Worm (Caenorhabditis elegans) whole organism, young adult: ENCODE data around the gene bgnt-1.2.

ENCODE experiments used
- F22D6.2 ChIP-seq: sonication (generic microtip); optimal IDR thresholded peaks from 2 replicates; lab custom pipeline; 2016; ENCODE audit warnings: mild to moderate bottlenecking, missing genetic modification characterization, missing compliant biosample characterization
- F49E8.2 ChIP-seq: sonication (generic microtip); optimal IDR thresholded peaks from 3 replicates; lab custom pipeline; 2017; ENCODE audit warnings: missing genetic modification characterization, mild to moderate bottlenecking, missing compliant biosample characterization, antibody characterized with exemption, moderate library complexity; ENCODE audit not compliant: insufficient read depth
- K12H6.12 ChIP-seq: fragments of 200-800 bp; sonication (Bioruptor generic); optimal IDR thresholded peaks from 2 replicates; lab custom pipeline; 2018; ENCODE audit warnings: mild to moderate bottlenecking, missing genetic modification characterization, missing compliant biosample characterization
- T26A5.8 ChIP-seq: sonication (generic microtip); optimal IDR thresholded peaks from 2 replicates; lab custom pipeline; 2016; ENCODE audit warnings: missing genetic modification characterization, missing compliant biosample characterization
- atf-7 ChIP-seq: sonication (generic microtip); optimal IDR thresholded peaks from 2 replicates; lab custom pipeline; 2017; ENCODE audit warnings: mild to moderate bottlenecking, missing genetic modification characterization, missing compliant biosample characterization
- attf-3 ChIP-seq: fragments of 200-800 bp; sonication (Bioruptor generic); conservative IDR thresholded peaks from 2 replicates; pipeline ENCODE4 v1.3.6; 2022; ENCODE audit warnings: missing genetic modification reagents, missing genetic modification characterization, missing compliant biosample characterization
- attf-5 ChIP-seq: fragments of 200-800 bp; sonication (Bioruptor generic); optimal IDR thresholded peaks from 2 replicates; lab custom pipeline; 2018; ENCODE audit warnings: mild to moderate bottlenecking, missing genetic modification characterization, missing compliant biosample characterization
- attf-6 ChIP-seq: fragments of 200-800 bp; sonication (Bioruptor generic); IDR thresholded peaks from 2 replicates; pipeline ENCODE4 v1.3.6; 2022; ENCODE audit warnings: missing genetic modification reagents, missing genetic modification characterization, missing compliant biosample characterization
- ceh-100 ChIP-seq: fragments of 200-800 bp; sonication (Bioruptor generic); IDR thresholded peaks from 2 replicates; pipeline ENCODE4 v1.3.6; 2022; ENCODE audit warnings: missing genetic modification reagents, missing genetic modification characterization, missing compliant biosample characterization
- chd-7 ChIP-seq: sonication (generic microtip); optimal IDR thresholded peaks from 2 replicates; lab custom pipeline; 2016; ENCODE audit warnings: mild to moderate bottlenecking, missing genetic modification characterization, moderate library complexity, missing compliant biosample characterization
- efl-1 ChIP-seq: fragments of 150-350 bp; optimal IDR thresholded peaks from 2 replicates; lab custom pipeline; 2014; ENCODE audit warnings: missing biosample characterization, missing genetic modification reagents, missing genetic modification characterization
- egl-18 ChIP-seq: fragments of 200-800 bp; sonication (Bioruptor generic); IDR thresholded peaks from 2 replicates; pipeline ENCODE4 v1.3.6; 2022; ENCODE audit warnings: missing genetic modification reagents, missing genetic modification characterization, missing compliant biosample characterization
- let-526 ChIP-seq: fragments of 200-800 bp; sonication (Bioruptor generic); IDR thresholded peaks from 2 replicates; pipeline ENCODE4 v1.3.6; 2022; ENCODE audit warnings: missing genetic modification reagents, missing genetic modification characterization, missing compliant biosample characterization
- lin-54 ChIP-seq: fragments of 200-800 bp; sonication (Bioruptor generic); optimal IDR thresholded peaks from 2 replicates; lab custom pipeline; 2018; ENCODE audit warnings: mild to moderate bottlenecking, missing genetic modification characterization, missing compliant biosample characterization
- lir-1 ChIP-seq: fragments of 200-800 bp; sonication (Bioruptor generic); conservative IDR thresholded peaks from 2 replicates; pipeline ENCODE4 v1.3.6; 2022; ENCODE audit warnings: missing genetic modification reagents, missing genetic modification characterization, missing compliant biosample characterization
- lsy-27 ChIP-seq: sonication (generic microtip); optimal IDR thresholded peaks from 2 replicates; lab custom pipeline; 2017; ENCODE audit warnings: missing genetic modification characterization, mild to moderate bottlenecking, missing compliant biosample characterization, antibody characterized with exemption, missing genotype, borderline replicate concordance; ENCODE audit not compliant: insufficient read depth
- madf-6 ChIP-seq: fragments of 200-800 bp; sonication (Bioruptor generic); IDR thresholded peaks from 2 replicates; pipeline ENCODE4 v1.3.6; 2022; ENCODE audit warnings: missing genetic modification reagents, missing genetic modification characterization, missing compliant biosample characterization
- mes-4 ChIP-seq: sonication (generic microtip); optimal IDR thresholded peaks from 2 replicates; lab custom pipeline; 2016; ENCODE audit warnings: missing genotype, missing genetic modification characterization, missing compliant biosample characterization
- mxl-1 ChIP-seq: sonication (generic microtip); optimal IDR thresholded peaks from 2 replicates; lab custom pipeline; 2016; ENCODE audit warnings: missing genetic modification characterization, missing compliant biosample characterization
- nfya-1 ChIP-seq: sonication (generic microtip); optimal IDR thresholded peaks from 2 replicates; lab custom pipeline; 2017; ENCODE audit warnings: antibody characterized with exemption, missing compliant biosample characterization, missing genetic modification characterization, borderline replicate concordance; ENCODE audit not compliant: insufficient read depth
- nhr-120 ChIP-seq: fragments of 200-800 bp; sonication (Bioruptor generic); IDR thresholded peaks from 2 replicates; pipeline ENCODE4 v1.3.6; 2022; ENCODE audit warnings: missing genetic modification characterization, missing compliant biosample characterization
- nhr-80 ChIP-seq: sonication (generic microtip); optimal IDR thresholded peaks from 2 replicates; lab custom pipeline; 2016; ENCODE audit warnings: missing genetic modification characterization, missing compliant biosample characterization
- rcor-1 ChIP-seq: fragments of 200-800 bp; sonication (Bioruptor generic); IDR thresholded peaks from 2 replicates; pipeline ENCODE4 v1.3.6; 2022; ENCODE audit warnings: missing genetic modification reagents, missing genetic modification characterization, missing compliant biosample characterization
- snpc-1.1 ChIP-seq: sonication (generic microtip); optimal IDR thresholded peaks from 2 replicates; lab custom pipeline; 2017; ENCODE audit warnings: missing genetic modification characterization, mild to moderate bottlenecking, missing compliant biosample characterization, antibody characterized with exemption, moderate library complexity, missing genotype, missing genetic modification reagents; ENCODE audit not compliant: insufficient read depth
- snpc-4 ChIP-seq, 5 experiments: fragments of 150-350 bp in 1 of 5; sonication (generic microtip) in 4 of 5; optimal IDR thresholded peaks; 2 replicates each; lab custom pipeline; 2014 to 2018; ENCODE audit warnings: missing genetic modification characterization in 5 of 5, missing biosample characterization in 3 of 5, antibody characterized with exemption in 2 of 5, mild to moderate bottlenecking in 2 of 5, missing compliant biosample characterization in 2 of 5, missing genotype in 2 of 5, moderate library complexity in 2 of 5, missing genetic modification reagents in 1 of 5
- somi-1 ChIP-seq: fragments of 200-800 bp; sonication (Bioruptor generic); optimal IDR thresholded peaks from 2 replicates; lab custom pipeline; 2018; ENCODE audit warnings: mild to moderate bottlenecking, missing genetic modification characterization, missing compliant biosample characterization
- tbp1 ChIP-seq: fragments of 200-800 bp; sonication (Bioruptor generic); optimal IDR thresholded peaks from 2 replicates; lab custom pipeline; 2018; ENCODE audit warnings: mild to moderate bottlenecking, missing genetic modification characterization, missing compliant biosample characterization
- tbx-9 ChIP-seq: sonication (generic microtip); optimal IDR thresholded peaks from 2 replicates; lab custom pipeline; 2016; ENCODE audit warnings: borderline replicate concordance, missing genetic modification characterization, inconsistent platforms, missing compliant biosample characterization
- xnd-1 ChIP-seq: sonication (generic microtip); optimal IDR thresholded peaks from 2 replicates; lab custom pipeline; 2016; ENCODE audit warnings: missing genotype, missing genetic modification reagents, missing genetic modification characterization, missing compliant biosample characterization
- zfh-2 ChIP-seq: fragments of 200-800 bp; sonication (Bioruptor generic); conservative IDR thresholded peaks from 2 replicates; pipeline ENCODE4 v1.3.6; 2022; ENCODE audit warnings: missing genetic modification reagents, missing genetic modification characterization, missing compliant biosample characterization
- ztf-18 ChIP-seq: sonication (generic microtip); optimal IDR thresholded peaks from 2 replicates; lab custom pipeline; 2016; ENCODE audit warnings: missing genotype, mild to moderate bottlenecking, missing genetic modification characterization, missing compliant biosample characterization
- ztf-25 ChIP-seq: fragments of 200-800 bp; sonication (Bioruptor generic); IDR thresholded peaks from 2 replicates; pipeline ENCODE4 v1.3.6; 2022; ENCODE audit warnings: missing genetic modification reagents, missing genetic modification characterization, missing compliant biosample characterization
- ztf-26 ChIP-seq: sonication (generic microtip); optimal IDR thresholded peaks from 2 replicates; lab custom pipeline; 2017; ENCODE audit warnings: missing genetic modification characterization, missing compliant biosample characterization
- ztf-3 ChIP-seq: fragments of 200-800 bp; sonication (Bioruptor generic); optimal IDR thresholded peaks from 2 replicates; lab custom pipeline; 2018; ENCODE audit warnings: mild to moderate bottlenecking, missing genetic modification characterization, missing compliant biosample characterization

Gene bgnt-1.2

ce11 chrV:2110368-2110767 is 8.1 kb downstream of the bgnt-1.2 start, which contains the start of gene F22F7.3:
TSS of gene F22F7.3 (plus strand) at chrV:2110668.
- TF ChIP-seq let-526 (GFP tag; lab: Robert Waterston, UW), result no peak
- TF ChIP-seq snpc-1.1 (tag; lab: Kevin White, UChicago), result no peak
- TF ChIP-seq lin-54 (GFP tag; lab: Kevin White, UChicago), result no peak
- no peak for TF ChIP-seq tbp1
- no peak for TF ChIP-seq F49E8.2 (tag; lab: Kevin White, UChicago)
- TF ChIP-seq mes-4 (tag; lab: Kevin White, UChicago), result no peak
- TF ChIP-seq snpc-4 (GFP tag; optimal IDR thresholded peaks at IDR 0.05; lab: Kevin White, UChicago), result no peak
- no peak for TF ChIP-seq snpc-4 (tag; optimal IDR thresholded peaks at IDR 0.05; lab: Kevin White, UChicago)
- TF ChIP-seq ztf-25 (GFP tag; lab: Robert Waterston, UW), result no peak

- TF ChIP-seq ceh-100 (GFP tag; lab: Robert Waterston, UW) (no peak), nhr-80 (tag; lab: Kevin White, UChicago) (peak; percentile 22), madf-6 (GFP tag; lab: Robert Waterston, UW) (no peak)
- TF ChIP-seq, all 124 proteins: peak for 1
Observed at ce11 chrV:2109295-2109694, 9.2 kb downstream of the bgnt-1.2 start, which contains the start of gene ckb-4. TSS of gene ckb-4 (minus strand) at chrV:2109434.

- TF ChIP-seq nfya-1 (tag; lab: Kevin White, UChicago) (no peak), somi-1 (GFP tag; lab: Kevin White, UChicago) (no peak), chd-7 (tag; lab: Kevin White, UChicago) (no peak), mxl-1 (tag; lab: Kevin White, UChicago) (no peak), atf-7 (tag; lab: Kevin White, UChicago) (no peak), attf-6 (no peak)
Observed at ce11 chrV:2105976-2106375, 12.5 kb downstream of the bgnt-1.2 start, which contains the start of gene F22F7.4. TSS of gene F22F7.4 (minus strand) at chrV:2106076.

ce11 chrV:2103118-2103517 is 15.4 kb downstream of the bgnt-1.2 start, which contains the start of gene F36F12.1:
TSS of gene F36F12.1 (minus strand) at chrV:2103218.
- TF ChIP-seq lir-1 (GFP tag; lab: Robert Waterston, UW) (no peak), F22D6.2 (tag; lab: Kevin White, UChicago) (no peak), tbx-9 (tag; lab: Kevin White, UChicago) (no peak), nfya-1 (tag; lab: Kevin White, UChicago) (no peak), egl-18 (GFP tag; lab: Robert Waterston, UW) (no peak), rcor-1 (GFP tag; lab: Robert Waterston, UW) (no peak), mxl-1 (tag; lab: Kevin White, UChicago) (no peak), ceh-100 (GFP tag; lab: Robert Waterston, UW) (no peak), efl-1 (no peak), K12H6.12 (tag; lab: Kevin White, UChicago) (no peak), nhr-120 (no peak), lsy-27 (tag; lab: Kevin White, UChicago) (no peak), let-526 (GFP tag; lab: Robert Waterston, UW) (no peak), attf-3 (GFP tag; lab: Robert Waterston, UW) (no peak), attf-5 (GFP tag; lab: Kevin White, UChicago) (no peak)

ce11 chrV:2099040-2099439 is 19.4 kb downstream of the bgnt-1.2 start, which contains the start of gene F36F12.7:
TSS of gene F36F12.7 (plus strand) at chrV:2099340.
- no peak for TF ChIP-seq lsy-27 (tag; lab: Kevin White, UChicago)
- TF ChIP-seq ztf-26, result no peak
- TF ChIP-seq ztf-3 (GFP tag; lab: Kevin White, UChicago), result no peak
- TF ChIP-seq attf-3 (GFP tag; lab: Robert Waterston, UW), result no peak
- no peak for TF ChIP-seq attf-5 (GFP tag; lab: Kevin White, UChicago)
- TF ChIP-seq snpc-4 (GFP tag; optimal IDR thresholded peaks at IDR 0.05; lab: Kevin White, UChicago), result no peak
- no peak for TF ChIP-seq snpc-4 (tag; optimal IDR thresholded peaks at IDR 0.05; lab: Kevin White, UChicago)
- no peak for TF ChIP-seq F49E8.2 (tag; lab: Kevin White, UChicago)
- no peak for TF ChIP-seq T26A5.8 (tag; lab: Kevin White, UChicago)
- TF ChIP-seq egl-18 (GFP tag; lab: Robert Waterston, UW), result no peak
- no peak for TF ChIP-seq ztf-18 (tag; lab: Kevin White, UChicago)
- TF ChIP-seq xnd-1 (tag; lab: Kevin White, UChicago), result no peak
- TF ChIP-seq lir-1 (GFP tag; lab: Robert Waterston, UW), result no peak
- no peak for TF ChIP-seq zfh-2 (GFP tag; lab: Robert Waterston, UW)
